Worm (Caenorhabditis elegans) whole organism, L3 larva: ENCODE data around the gene wht-2.

Experiments
- R02D3.7 ChIP-seq: fragments of 150-350 bp; optimal IDR thresholded peaks from 2 replicates; lab custom pipeline; 2014; ENCODE audit warnings: missing biosample characterization, missing genetic modification characterization
- ZK546.5 ChIP-seq: sonication (generic microtip); optimal IDR thresholded peaks from 2 replicates; lab custom pipeline; 2017; ENCODE audit warnings: missing biosample characterization, missing genetic modification characterization
- ama-1 ChIP-seq: fragments of 150-350 bp; optimal IDR thresholded peaks from 2 replicates; lab custom pipeline; 2018
- ceh-16 ChIP-seq: sonication (generic microtip); optimal IDR thresholded peaks from 2 replicates; lab custom pipeline; 2017; ENCODE audit warnings: missing biosample characterization, missing genetic modification characterization
- ceh-28 ChIP-seq: fragments of 150-350 bp; optimal IDR thresholded peaks from 2 replicates; lab custom pipeline; 2014; ENCODE audit warnings: missing biosample characterization, missing genetic modification reagents, missing genetic modification characterization
- ceh-82 ChIP-seq: fragments of 150-350 bp; optimal IDR thresholded peaks from 2 replicates; lab custom pipeline; 2014; ENCODE audit warnings: missing biosample characterization, missing genetic modification characterization
- ceh-9 ChIP-seq: sonication (generic microtip); optimal IDR thresholded peaks from 2 replicates; lab custom pipeline; 2018; ENCODE audit warnings: missing biosample characterization, missing genetic modification characterization
- egl-27 ChIP-seq: sonication (generic microtip); optimal IDR thresholded peaks from 4 replicates; lab custom pipeline; 2017; ENCODE audit warnings: missing biosample characterization, missing genetic modification reagents, missing genetic modification characterization
- egl-5 ChIP-seq: fragments of 150-350 bp; optimal IDR thresholded peaks from 2 replicates; lab custom pipeline; 2017; ENCODE audit warnings: missing biosample characterization, missing genetic modification reagents, missing genetic modification characterization, inconsistent platforms
- elt-1 ChIP-seq: fragments of 150-350 bp; optimal IDR thresholded peaks from 2 replicates; lab custom pipeline; 2014; ENCODE audit warnings: missing biosample characterization, missing genetic modification characterization
- elt-2 ChIP-seq: sonication (generic microtip); optimal IDR thresholded peaks from 2 replicates; lab custom pipeline; 2016; ENCODE audit warnings: missing genetic modification reagents, mild to moderate bottlenecking, missing genetic modification characterization, missing compliant biosample characterization
- elt-3 ChIP-seq, 3 experiments: fragments of 150-350 bp in 1 of 3; sonication (generic microtip) in 2 of 3; optimal IDR thresholded peaks; 2 replicates in 2 of 3; 4 replicates in 1 of 3; lab custom pipeline; 2014 to 2017; ENCODE audit warnings: missing biosample characterization in 3 of 3, missing genetic modification characterization in 3 of 3
- eor-1 ChIP-seq, 2 experiments: fragments of 150-350 bp; optimal IDR thresholded peaks; 2 replicates each; lab custom pipeline; 2014 to 2018; ENCODE audit warnings: missing biosample characterization in 2 of 2, missing genetic modification characterization in 2 of 2
- fkh-10 ChIP-seq: sonication (generic microtip); optimal IDR thresholded peaks from 2 replicates; lab custom pipeline; 2017; ENCODE audit warnings: missing biosample characterization, missing genetic modification reagents, missing genetic modification characterization
- fkh-2 ChIP-seq: fragments of 150-350 bp; optimal IDR thresholded peaks from 2 replicates; lab custom pipeline; 2014; ENCODE audit warnings: missing biosample characterization, missing genetic modification reagents, missing genetic modification characterization
- fos-1 ChIP-seq: fragments of 150-350 bp; optimal IDR thresholded peaks from 2 replicates; lab custom pipeline; 2014; ENCODE audit warnings: missing biosample characterization, missing genetic modification characterization
- hmg-11 ChIP-seq: sonication (generic microtip); optimal IDR thresholded peaks from 2 replicates; lab custom pipeline; 2016; ENCODE audit warnings: missing genetic modification characterization, missing compliant biosample characterization
- jun-1 ChIP-seq: fragments of 150-350 bp; optimal IDR thresholded peaks from 2 replicates; lab custom pipeline; 2014; ENCODE audit warnings: missing biosample characterization, missing genetic modification reagents, missing genetic modification characterization
- lin-39 ChIP-seq: fragments of 150-350 bp; optimal IDR thresholded peaks from 2 replicates; lab custom pipeline; 2018; ENCODE audit warnings: missing biosample characterization, missing genetic modification reagents, missing genetic modification characterization
- lsy-12 ChIP-seq: sonication (generic microtip); optimal IDR thresholded peaks from 2 replicates; lab custom pipeline; 2016; ENCODE audit warnings: mild to moderate bottlenecking, missing genetic modification characterization, missing compliant biosample characterization
- mml-1 ChIP-seq: fragments of 150-350 bp; sonication (generic microtip); optimal IDR thresholded peaks from 3 replicates; lab custom pipeline; 2014; ENCODE audit warnings: missing biosample characterization, missing genetic modification characterization
- nfya-1 ChIP-seq: sonication (generic microtip); optimal IDR thresholded peaks from 2 replicates; lab custom pipeline; 2017; ENCODE audit warnings: missing genetic modification characterization, mild to moderate bottlenecking, missing compliant biosample characterization, antibody characterized with exemption, moderate library complexity; ENCODE audit not compliant: insufficient read depth
- nhr-12 ChIP-seq: fragments of 150-350 bp; optimal IDR thresholded peaks from 2 replicates; lab custom pipeline; 2014; ENCODE audit warnings: missing biosample characterization, missing genetic modification characterization
- nhr-23 ChIP-seq: fragments of 150-350 bp; optimal IDR thresholded peaks from 2 replicates; lab custom pipeline; 2014; ENCODE audit warnings: missing biosample characterization, missing genetic modification reagents, missing genetic modification characterization
- nhr-237 ChIP-seq: fragments of 150-350 bp; optimal IDR thresholded peaks from 2 replicates; lab custom pipeline; 2014; ENCODE audit warnings: missing biosample characterization, missing genetic modification characterization
- nhr-43 ChIP-seq: sonication (generic microtip); optimal IDR thresholded peaks from 2 replicates; lab custom pipeline; 2016; ENCODE audit warnings: mild to moderate bottlenecking, missing genetic modification characterization, missing compliant biosample characterization; ENCODE audit not compliant: poor library complexity, severe bottlenecking
- nhr-67 ChIP-seq: fragments of 150-350 bp; optimal IDR thresholded peaks from 2 replicates; lab custom pipeline; 2014; ENCODE audit warnings: missing biosample characterization, missing genetic modification characterization
- nhr-77 ChIP-seq: fragments of 150-350 bp; optimal IDR thresholded peaks from 2 replicates; lab custom pipeline; 2014; ENCODE audit warnings: missing biosample characterization, missing genetic modification characterization
- pha-4 ChIP-seq: fragments of 150-350 bp; optimal IDR thresholded peaks from 2 replicates; lab custom pipeline; 2014; ENCODE audit warnings: missing biosample characterization, missing genetic modification reagents, missing genetic modification characterization
- pqm-1 ChIP-seq: fragments of 150-350 bp; optimal IDR thresholded peaks from 2 replicates; lab custom pipeline; 2017; ENCODE audit warnings: missing biosample characterization, missing genetic modification characterization, inconsistent platforms
- sea-2 ChIP-seq: fragments of 150-350 bp; sonication (generic microtip); optimal IDR thresholded peaks from 4 replicates; lab custom pipeline; 2014; ENCODE audit warnings: missing biosample characterization, missing genetic modification reagents, missing genetic modification characterization
- snpc-4 ChIP-seq: fragments of 150-350 bp; optimal IDR thresholded peaks from 2 replicates; lab custom pipeline; 2014; ENCODE audit warnings: missing biosample characterization, missing genetic modification characterization
- tbx-2 ChIP-seq: sonication (generic microtip); optimal IDR thresholded peaks from 2 replicates; lab custom pipeline; 2016; ENCODE audit warnings: mild to moderate bottlenecking, missing genetic modification characterization, missing compliant biosample characterization
- unc-39 ChIP-seq: sonication (generic microtip); optimal IDR thresholded peaks from 4 replicates; lab custom pipeline; 2017; ENCODE audit warnings: missing biosample characterization, missing genetic modification characterization
- ztf-11 ChIP-seq: fragments of 150-350 bp; optimal IDR thresholded peaks from 2 replicates; lab custom pipeline; 2014; ENCODE audit warnings: missing biosample characterization, missing genetic modification characterization
- ztf-4 ChIP-seq: fragments of 150-350 bp; optimal IDR thresholded peaks from 2 replicates; lab custom pipeline; 2014; ENCODE audit warnings: missing biosample characterization, missing genetic modification characterization

The wht-2 gene

ce11 chrIV:11434575-11434974, 35.7 kb upstream of the wht-2 start:
- no peak for TF ChIP-seq tbx-2 (tag; lab: Kevin White, UChicago)
- no peak for TF ChIP-seq pha-4 (tag; lab: Kevin White, UChicago)
- TF ChIP-seq ZK546.5 = no peak
- TF ChIP-seq egl-5 (tag; lab: Kevin White, UChicago) = peak; percentile 19
- no peak for TF ChIP-seq sea-2 (GFP tag; lab: Kevin White, UChicago)
- TF ChIP-seq fkh-2 (tag; lab: Kevin White, UChicago) = no peak
- peak; percentile 64 for TF ChIP-seq elt-2 (tag; lab: Kevin White, UChicago)
- no peak for TF ChIP-seq hmg-11
- TF ChIP-seq ceh-9 (tag; lab: Kevin White, UChicago) = no peak
- TF ChIP-seq elt-3 (tag; optimal IDR thresholded peaks at IDR 0.05; lab: Kevin White, UChicago) = no peak
- TF ChIP-seq ceh-16 = no peak

- TF ChIP-seq ceh-28 (tag; lab: Kevin White, UChicago) (no peak), hmg-11 (no peak), lin-39 (tag; lab: Kevin White, UChicago) (no peak), nfya-1 (tag; lab: Kevin White, UChicago) (no peak), ama-1 (no peak), ztf-11 (tag; lab: Kevin White, UChicago) (no peak), snpc-4 (tag; lab: Kevin White, UChicago) (no peak), nhr-12 (no peak), nhr-23 (tag; lab: Kevin White, UChicago) (no peak), egl-5 (tag; lab: Kevin White, UChicago) (no peak)
These were observed 34.5 kb upstream of the wht-2 start for ce11 chrIV:11435761-11436160.

DNA sequence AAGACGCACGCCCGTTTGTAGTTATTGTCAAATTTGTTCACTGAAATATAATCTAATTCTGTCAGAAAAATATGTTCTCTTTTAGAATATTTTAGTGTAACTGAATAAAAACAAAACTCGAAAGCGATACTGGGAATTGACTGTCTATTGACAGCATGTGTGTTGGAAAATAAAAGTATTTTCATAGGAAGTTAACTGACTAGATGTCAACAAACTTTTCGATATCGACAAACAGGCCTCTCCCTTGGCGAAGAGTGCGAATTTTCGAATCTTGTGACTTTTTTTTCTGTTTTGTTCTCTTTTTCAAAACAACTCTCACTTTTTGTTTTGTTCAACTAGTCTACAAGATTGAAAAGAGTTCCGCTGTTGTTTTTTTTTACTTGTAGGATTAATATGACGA, 32.0 kb upstream of the wht-2 start:
- TF ChIP-seq tbx-2 (tag; lab: Kevin White, UChicago) (no peak), elt-2 (tag; lab: Kevin White, UChicago) (no peak), lsy-12 (tag; lab: Kevin White, UChicago) (no peak), pha-4 (tag; lab: Kevin White, UChicago) (peak; percentile 89), R02D3.7 (tag; lab: Kevin White, UChicago) (no peak), nhr-77 (tag; lab: Kevin White, UChicago) (no peak)

DNA sequence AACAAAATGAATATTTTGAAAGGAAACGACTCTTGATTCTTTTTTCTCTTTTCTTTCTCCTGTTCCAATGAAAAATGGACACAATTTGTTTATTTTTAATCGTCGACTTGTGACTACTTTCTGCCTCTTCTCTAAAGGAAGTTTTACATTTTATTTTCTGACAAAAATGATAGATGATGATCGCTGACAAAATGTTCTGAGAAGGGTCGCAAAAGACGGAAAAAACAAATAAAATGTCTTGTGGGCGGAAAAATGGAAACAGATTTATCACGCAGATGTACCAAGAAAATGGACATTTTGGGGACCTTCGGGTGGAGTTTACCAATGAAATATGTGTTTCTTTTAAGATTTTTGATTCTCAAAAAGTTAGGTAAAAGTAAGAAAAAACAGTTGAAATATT, 17.3 kb upstream of the wht-2 start:
- no peak for TF ChIP-seq ceh-82
- no peak for TF ChIP-seq egl-27 (tag; lab: Kevin White, UChicago)
- peak; percentile 55 for TF ChIP-seq lin-39 (tag; lab: Kevin White, UChicago)
- no peak for TF ChIP-seq hmg-11

ce11 chrIV:11455824-11456223, 14.4 kb upstream of the wht-2 start:
- TF ChIP-seq fkh-2 (tag; lab: Kevin White, UChicago) (no peak), pqm-1 (tag; lab: Kevin White, UChicago) (no peak), jun-1 (no peak)

- TF ChIP-seq egl-5 (tag; lab: Kevin White, UChicago) (no peak), ama-1 (no peak), elt-1 (tag; lab: Kevin White, UChicago) (no peak), elt-3 (tag; optimal IDR thresholded peaks at IDR 0.05; lab: Kevin White, UChicago) (no peak), R02D3.7 (tag; lab: Kevin White, UChicago) (no peak), eor-1 (tag; optimal IDR thresholded peaks at IDR 0.05; lab: Kevin White, UChicago) (no peak), unc-39 (tag; lab: Kevin White, UChicago) (no peak), nfya-1 (tag; lab: Kevin White, UChicago) (peak; percentile 13)
- TF ChIP-seq, all 47 proteins: peak for 1
These were observed 11.5 kb upstream of the wht-2 start for ce11 chrIV:11458700-11459263.

- no peak for TF ChIP-seq ama-1
- TF ChIP-seq ZK546.5 = no peak
- TF ChIP-seq nhr-237 (tag; lab: Kevin White, UChicago) = no peak
- TF ChIP-seq elt-3 (tag; optimal IDR thresholded peaks at IDR 0.05; lab: Kevin White, UChicago) = no peak
- no peak for TF ChIP-seq unc-39 (tag; lab: Kevin White, UChicago)
- TF ChIP-seq pha-4 (tag; lab: Kevin White, UChicago) = no peak
- no peak for TF ChIP-seq nhr-67 (tag; lab: Kevin White, UChicago)
- no peak for TF ChIP-seq nhr-43 (tag; lab: Kevin White, UChicago)
- no peak for TF ChIP-seq ceh-28 (tag; lab: Kevin White, UChicago)
- no peak for TF ChIP-seq elt-2 (tag; lab: Kevin White, UChicago)
- no peak for TF ChIP-seq fos-1 (tag; lab: Kevin White, UChicago)
- TF ChIP-seq jun-1 = no peak
- TF ChIP-seq mml-1 (tag; lab: Kevin White, UChicago) = no peak
- no peak for TF ChIP-seq ztf-4 (tag; lab: Kevin White, UChicago)
- TF ChIP-seq fkh-10 (GFP tag; lab: Kevin White, UChicago) = no peak
These were observed 10.6 kb upstream of the wht-2 start, which contains the start of gene npr-3 for ce11 chrIV:11459684-11460083. Gene npr-3 (plus strand): TSS chrIV:11459984.
